Fruit fly (Drosophila melanogaster): ENCODE measurements around the gene CG31463.

Gene CG31463

dm6 chr3R:8321447-8321846, 29.3 kb downstream of the CG31463 start, which contains the start of gene Or85a:
Gene Or85a (plus strand): TSS chr3R:8321747.
- TF ChIP-seq usp (GFP tag; optimal IDR thresholded peaks at IDR 0.05) (no peak), pan (optimal IDR thresholded peaks at IDR 0.05) (no peak)

dm6 chr3R:8324016-8324415, 31.9 kb downstream of the CG31463 start, which contains the start of gene CG7443:
Gene CG7443 (plus strand): TSS chr3R:8324316.
- no peak for TF ChIP-seq EcR (GFP tag; optimal IDR thresholded peaks at IDR 0.05)
- no peak for TF ChIP-seq pan (optimal IDR thresholded peaks at IDR 0.05)
- no peak for TF ChIP-seq usp (GFP tag; optimal IDR thresholded peaks at IDR 0.05)
- no peak for TF ChIP-seq CG8478 (optimal IDR thresholded peaks at IDR 0.05)
- no peak for TF ChIP-seq Dll (optimal IDR thresholded peaks at IDR 0.05)
- TF ChIP-seq psq (optimal IDR thresholded peaks at IDR 0.05): no peak

- TF ChIP-seq Dll (optimal IDR thresholded peaks at IDR 0.05): no peak
- no peak for TF ChIP-seq EcR (GFP tag; optimal IDR thresholded peaks at IDR 0.05)
- no peak for TF ChIP-seq psq (optimal IDR thresholded peaks at IDR 0.05)
- TF ChIP-seq CG8478 (optimal IDR thresholded peaks at IDR 0.05): no peak
- TF ChIP-seq pan (optimal IDR thresholded peaks at IDR 0.05): no peak
- no peak for TF ChIP-seq usp (GFP tag; optimal IDR thresholded peaks at IDR 0.05)
Measured at dm6 chr3R:8326884-8327283, 34.7 kb downstream of the CG31463 start.

dm6 chr3R:8327967-8328789, 36.0 kb downstream of the CG31463 start:
- TF ChIP-seq pan (optimal IDR thresholded peaks at IDR 0.05) (no peak), EcR (GFP tag; optimal IDR thresholded peaks at IDR 0.05) (no peak), usp (GFP tag; optimal IDR thresholded peaks at IDR 0.05) (no peak), CG8478 (optimal IDR thresholded peaks at IDR 0.05) (no peak), psq (optimal IDR thresholded peaks at IDR 0.05) (no peak), Dll (optimal IDR thresholded peaks at IDR 0.05) (no peak)

- TF ChIP-seq pan (optimal IDR thresholded peaks at IDR 0.05) (no peak), CG8478 (optimal IDR thresholded peaks at IDR 0.05) (no peak), psq (optimal IDR thresholded peaks at IDR 0.05) (no peak), usp (GFP tag; optimal IDR thresholded peaks at IDR 0.05) (no peak), Dll (optimal IDR thresholded peaks at IDR 0.05) (no peak), EcR (GFP tag; optimal IDR thresholded peaks at IDR 0.05) (no peak)
Measured at dm6 chr3R:8329628-8330027, 37.5 kb downstream of the CG31463 start.

- TF ChIP-seq EcR (GFP tag; optimal IDR thresholded peaks at IDR 0.05) (no peak), CG8478 (optimal IDR thresholded peaks at IDR 0.05) (peak; percentile 58)
Measured at dm6 chr3R:8333768-8334470, 41.8 kb downstream of the CG31463 start, which contains the start of gene Poxm. Gene Poxm (minus strand): TSS chr3R:8333792.

- TF ChIP-seq CG8478 (optimal IDR thresholded peaks at IDR 0.05) (no peak), EcR (GFP tag; optimal IDR thresholded peaks at IDR 0.05) (no peak), psq (optimal IDR thresholded peaks at IDR 0.05) (no peak), Dll (optimal IDR thresholded peaks at IDR 0.05) (no peak), usp (GFP tag; optimal IDR thresholded peaks at IDR 0.05) (no peak), pan (optimal IDR thresholded peaks at IDR 0.05) (no peak)
Measured at dm6 chr3R:8334471-8334783, 42.3 kb downstream of the CG31463 start.

dm6 chr3R:8334982-8335381, 42.8 kb downstream of the CG31463 start:
- TF ChIP-seq Dll (optimal IDR thresholded peaks at IDR 0.05) (no peak), pan (optimal IDR thresholded peaks at IDR 0.05) (no peak), usp (GFP tag; optimal IDR thresholded peaks at IDR 0.05) (no peak), psq (optimal IDR thresholded peaks at IDR 0.05) (no peak), CG8478 (optimal IDR thresholded peaks at IDR 0.05) (no peak), EcR (GFP tag; optimal IDR thresholded peaks at IDR 0.05) (no peak)

- TF ChIP-seq CG8478 (optimal IDR thresholded peaks at IDR 0.05) (no peak), usp (GFP tag; optimal IDR thresholded peaks at IDR 0.05) (no peak), EcR (GFP tag; optimal IDR thresholded peaks at IDR 0.05) (no peak), Dll (optimal IDR thresholded peaks at IDR 0.05) (no peak), pan (optimal IDR thresholded peaks at IDR 0.05) (no peak), psq (optimal IDR thresholded peaks at IDR 0.05) (no peak)
Measured at dm6 chr3R:8336012-8336567, 44.0 kb downstream of the CG31463 start.

- no peak for TF ChIP-seq Dll (optimal IDR thresholded peaks at IDR 0.05)
- TF ChIP-seq CG8478 (optimal IDR thresholded peaks at IDR 0.05): no peak
- TF ChIP-seq psq (optimal IDR thresholded peaks at IDR 0.05): no peak
- TF ChIP-seq pan (optimal IDR thresholded peaks at IDR 0.05): no peak
- TF ChIP-seq usp (GFP tag; optimal IDR thresholded peaks at IDR 0.05): no peak
- TF ChIP-seq EcR (GFP tag; optimal IDR thresholded peaks at IDR 0.05): no peak
Measured at dm6 chr3R:8340675-8341275, 48.6 kb downstream of the CG31463 start, which contains the start of the genes COX7A and Arl2. Gene COX7A (minus strand): TSS chr3R:8341043. Gene Arl2 (plus strand): TSS chr3R:8341100.

All from whole organism.